Worm (Caenorhabditis elegans) whole organism, L4/young adult: ENCODE measurements around the gene srh-182.

Experiments used
- W03F9.2 ChIP-seq: fragments of 150-350 bp; optimal IDR thresholded peaks from 2 replicates; lab custom pipeline; 2014; ENCODE audit warnings: missing biosample characterization, missing genetic modification characterization
- dao-5 ChIP-seq: sonication (generic microtip); optimal IDR thresholded peaks from 2 replicates; lab custom pipeline; 2016; ENCODE audit warnings: missing genotype, missing genetic modification characterization, moderate library complexity, missing compliant biosample characterization

ce11 chrV:18424471-18424870 lies 48.8 kb downstream of the srh-182 start, which contains the start of gene ZK262.4:
- TF ChIP-seq W03F9.2 (tag; lab: Kevin White, UChicago) = no peak
- no peak for TF ChIP-seq dao-5 (tag; lab: Kevin White, UChicago)
